Fruit fly (Drosophila melanogaster): ENCODE measurements around the gene CG9213.

The CG9213 gene

dm6 chrX:15549055-15549454, 25.3 kb downstream of the CG9213 start (continued):
- TF ChIP-seq zfh1 (GFP tag; IDR thresholded peaks at IDR 0.05), result 0 out of 3 replicates have a peak, but pooled peaks have one; percentile 52
- TF ChIP-seq CG6254 (GFP tag; optimal IDR thresholded peaks at IDR 0.05), result no peak
- TF ChIP-seq CG8281 (tag; optimal IDR thresholded peaks at IDR 0.05), result peak; percentile 55
- peak; percentile 85 for TF ChIP-seq phol (tag; optimal IDR thresholded peaks at IDR 0.05)
- TF ChIP-seq gcm2 (GFP tag; optimal IDR thresholded peaks at IDR 0.05), result peak; percentile 50
- TF ChIP-seq CG10565 (GFP tag; optimal IDR thresholded peaks at IDR 0.05), result no peak
- TF ChIP-seq CG6654 (GFP tag; optimal IDR thresholded peaks at IDR 0.05), result no peak
- TF ChIP-seq Hr39 (optimal IDR thresholded peaks at IDR 0.05), result no peak
- TF ChIP-seq BEAF-32 (GFP tag; optimal IDR thresholded peaks at IDR 0.05), result no peak
- no peak for TF ChIP-seq ftz-f1 (GFP tag; optimal IDR thresholded peaks at IDR 0.05)
- no peak for TF ChIP-seq p53 (GFP tag; optimal IDR thresholded peaks at IDR 0.05)
- peak; percentile 79 for TF ChIP-seq Fer3 (tag; optimal IDR thresholded peaks at IDR 0.05)
- peak; percentile 87 for TF ChIP-seq grau (tag; optimal IDR thresholded peaks at IDR 0.05)
- TF ChIP-seq Bgb (GFP tag; IDR thresholded peaks at IDR 0.05; ENCODE audit: partially characterized antibody), result no peak
- peak; percentile 60; the same call in 2 of the 3 replicates for TF ChIP-seq ase (GFP tag; IDR thresholded peaks at IDR 0.05)
- peak; percentile 42 for TF ChIP-seq dm (GFP tag; optimal IDR thresholded peaks at IDR 0.05)
- peak; percentile 70; the same call in 2 of the 3 replicates for TF ChIP-seq CG11093 (GFP tag; IDR thresholded peaks at IDR 0.05)
- peak; percentile 32 for TF ChIP-seq btn (GFP tag; optimal IDR thresholded peaks at IDR 0.05)
- TF ChIP-seq Mrtf (GFP tag; IDR thresholded peaks at IDR 0.05), result peak; percentile 64; the same call in 1 of the 3 replicates
- TF ChIP-seq BtbVII (GFP tag; optimal IDR thresholded peaks at IDR 0.05), result peak; percentile 73
- TF ChIP-seq HmgD (GFP tag; optimal IDR thresholded peaks at IDR 0.05), result no peak
- TF ChIP-seq CG31224 (GFP tag; IDR thresholded peaks at IDR 0.05), result peak; percentile 74
- TF ChIP-seq grn (GFP tag; optimal IDR thresholded peaks at IDR 0.05), result no peak
- TF ChIP-seq chm (GFP tag; IDR thresholded peaks at IDR 0.05), result no peak
- peak; percentile 6 for TF ChIP-seq dmrt11E (tag; optimal IDR thresholded peaks at IDR 0.05)
- no peak for TF ChIP-seq chinmo (GFP tag; IDR thresholded peaks at IDR 0.05; ENCODE audit: partially characterized antibody)
- peak; percentile 70 for TF ChIP-seq CG9609 (GFP tag; optimal IDR thresholded peaks at IDR 0.05)
- TF ChIP-seq ham (GFP tag; IDR thresholded peaks at IDR 0.05), result no peak
- peak; percentile 13 for TF ChIP-seq Bdp1 (GFP tag; optimal IDR thresholded peaks at IDR 0.05)
- peak; percentile 37 for TF ChIP-seq sd (tag; optimal IDR thresholded peaks at IDR 0.05)
- peak; percentile 86 for TF ChIP-seq Rfx (GFP tag; IDR thresholded peaks at IDR 0.05)
- peak; percentile 73 for TF ChIP-seq CG8388 (GFP tag; optimal IDR thresholded peaks at IDR 0.05)
- TF ChIP-seq CG32772 (GFP tag; IDR thresholded peaks at IDR 0.05), result peak; percentile 68
- peak; percentile 59 for TF ChIP-seq CG16863 (GFP tag; optimal IDR thresholded peaks at IDR 0.05)
- no peak for TF ChIP-seq CG6791 (GFP tag; IDR thresholded peaks at IDR 0.05; ENCODE audit: partially characterized antibody)
- TF ChIP-seq CG11696 (GFP tag; IDR thresholded peaks at IDR 0.05), result no peak
- TF ChIP-seq ap (GFP tag; IDR thresholded peaks at IDR 0.05), result peak; percentile 51
- TF ChIP-seq TFAM (GFP tag; optimal IDR thresholded peaks at IDR 0.05), result no peak
- TF ChIP-seq YL-1 (GFP tag; optimal IDR thresholded peaks at IDR 0.05), result no peak
- 0 out of 2 replicates have a peak, but pooled peaks have one; percentile 8 for TF ChIP-seq Rx (GFP tag; IDR thresholded peaks at IDR 0.05)
- TF ChIP-seq ems (GFP tag; optimal IDR thresholded peaks at IDR 0.05), result peak; percentile 70
- peak; percentile 79 for TF ChIP-seq Hmr (GFP tag; optimal IDR thresholded peaks at IDR 0.05)
- peak; percentile 78 for TF ChIP-seq CG13296 (GFP tag; optimal IDR thresholded peaks at IDR 0.05)
- TF ChIP-seq ewg (GFP tag; optimal IDR thresholded peaks at IDR 0.05), result peak; percentile 61
- TF ChIP-seq CkIIα-i1 (GFP tag; IDR thresholded peaks at IDR 0.05), result no peak
- no peak for TF ChIP-seq Hey (tag; optimal IDR thresholded peaks at IDR 0.05)
- peak; percentile 44; the same call in 1 of the 3 replicates for TF ChIP-seq jigr1 (GFP tag; IDR thresholded peaks at IDR 0.05)
- peak; percentile 50 for TF ChIP-seq croc (GFP tag; conservative IDR thresholded peaks at IDR 0.05)
- peak; percentile 81 for TF ChIP-seq Hsf (GFP tag; optimal IDR thresholded peaks at IDR 0.05)
- TF ChIP-seq ato (GFP tag; IDR thresholded peaks at IDR 0.05; ENCODE audit: partially characterized antibody), result no peak
- no peak for TF ChIP-seq CG7963 (GFP tag; IDR thresholded peaks at IDR 0.05; ENCODE audit: partially characterized antibody)
